Worm (Caenorhabditis elegans) whole organism, late embryonic: ENCODE results near the gene C34C6.10.

Experiments used
- elt-2 ChIP-seq: sonication (generic microtip); optimal IDR thresholded peaks from 2 replicates; lab custom pipeline; 2016; ENCODE audit warnings: missing genetic modification reagents, missing genetic modification characterization, missing compliant biosample characterization
- hlh-30 ChIP-seq: sonication (generic microtip); optimal IDR thresholded peaks from 2 replicates; lab custom pipeline; 2017; ENCODE audit warnings: antibody characterized with exemption, missing genetic modification characterization, missing compliant biosample characterization; ENCODE audit not compliant: insufficient read depth
- nhr-11 ChIP-seq: fragments of 150-350 bp; optimal IDR thresholded peaks from 2 replicates; lab custom pipeline; 2014; ENCODE audit warnings: missing biosample characterization, missing genetic modification characterization
- pqm-1 ChIP-seq: sonication (generic microtip); optimal IDR thresholded peaks from 2 replicates; lab custom pipeline; 2016; ENCODE audit warnings: missing genetic modification characterization, missing compliant biosample characterization
- sdc-2 ChIP-seq: sonication (generic microtip); optimal IDR thresholded peaks from 2 replicates; lab custom pipeline; 2016; ENCODE audit warnings: missing genotype, missing genetic modification characterization, missing compliant biosample characterization

ce11 chrII:8733627-8734026 lies 37.9 kb upstream of the C34C6.10 start:
- TF ChIP-seq pqm-1 = no peak
- no peak for TF ChIP-seq elt-2 (tag; lab: Kevin White, UChicago)
- TF ChIP-seq hlh-30 (tag; lab: Kevin White, UChicago) = no peak
- TF ChIP-seq sdc-2 (tag; lab: Kevin White, UChicago) = no peak
- no peak for TF ChIP-seq nhr-11 (tag; lab: Kevin White, UChicago)
